Fruit fly (Drosophila melanogaster) whole organism, embryonic: ENCODE measurements around the gene Dhpr.

ENCODE experiments used
- Abd-B ChIP-seq: fragments of 200-800 bp; sonication (Bioruptor generic); optimal IDR thresholded peaks from 2 replicates; lab custom pipeline; 2018; ENCODE audit warnings: missing biosample characterization, mild to moderate bottlenecking, missing genetic modification characterization, moderate library complexity
- Aef1 ChIP-seq: fragments of 200-800 bp; sonication (Bioruptor generic); IDR thresholded peaks from 3 replicates; pipeline ENCODE4 v1.3.6; 2022; ENCODE audit warnings: missing biosample characterization, missing genetic modification characterization
- Asciz ChIP-seq: fragments of 200-800 bp; sonication (Bioruptor generic); optimal IDR thresholded peaks from 2 replicates; lab custom pipeline; 2017; ENCODE audit warnings: missing biosample characterization, mild to moderate bottlenecking, missing genetic modification characterization, missing genetic modification reagents
- Atf6 ChIP-seq: fragments of 200-800 bp; sonication (Bioruptor generic); IDR thresholded peaks from 2 replicates; pipeline ENCODE4 v1.3.6; 2022; ENCODE audit warnings: missing biosample characterization, missing genetic modification characterization
- Blimp-1 ChIP-seq: fragments of 200-800 bp; sonication (Bioruptor generic); optimal IDR thresholded peaks from 3 replicates; lab custom pipeline; 2018; ENCODE audit warnings: missing biosample characterization, missing genetic modification characterization, mild to moderate bottlenecking, moderate library complexity, missing genetic modification reagents
- CG10274 ChIP-seq: fragments of 200-800 bp; sonication (Bioruptor generic); optimal IDR thresholded peaks from 3 replicates; lab custom pipeline; 2017; ENCODE audit warnings: missing biosample characterization, mild to moderate bottlenecking, missing genetic modification characterization
- CG13775 ChIP-seq: fragments of 200-800 bp; sonication (Bioruptor generic); optimal IDR thresholded peaks from 3 replicates; lab custom pipeline; 2017; ENCODE audit warnings: missing biosample characterization, mild to moderate bottlenecking, missing genetic modification characterization
- CG14441 ChIP-seq: fragments of 200-800 bp; sonication (Bioruptor generic); IDR thresholded peaks from 2 replicates; pipeline ENCODE4 v1.3.6; 2022; ENCODE audit warnings: missing biosample characterization, missing genetic modification characterization
- CG14710 ChIP-seq: fragments of 200-800 bp; sonication (Bioruptor generic); optimal IDR thresholded peaks from 3 replicates; lab custom pipeline; 2019; ENCODE audit warnings: missing biosample characterization, mild to moderate bottlenecking, missing genetic modification characterization, moderate library complexity
- CG15011 ChIP-seq: fragments of 200-800 bp; sonication (Bioruptor generic); optimal IDR thresholded peaks from 3 replicates; lab custom pipeline; 2018; ENCODE audit warnings: missing biosample characterization, mild to moderate bottlenecking, missing genetic modification characterization
- CG17186 ChIP-seq: fragments of 200-800 bp; sonication (Bioruptor generic); optimal IDR thresholded peaks from 3 replicates; lab custom pipeline; 2017; ENCODE audit warnings: missing biosample characterization, missing genetic modification reagents, missing genetic modification characterization
- CG17912 ChIP-seq: fragments of 200-800 bp; sonication (Bioruptor generic); optimal IDR thresholded peaks from 2 replicates; lab custom pipeline; 2018; ENCODE audit warnings: missing biosample characterization, mild to moderate bottlenecking, missing genetic modification characterization
- CG18011 ChIP-seq: fragments of 200-800 bp; sonication (Bioruptor generic); optimal IDR thresholded peaks from 2 replicates; lab custom pipeline; 2017; ENCODE audit warnings: missing biosample characterization, missing genetic modification characterization, mild to moderate bottlenecking, moderate library complexity, missing genotype
- CG2712 ChIP-seq: fragments of 200-800 bp; optimal IDR thresholded peaks from 3 replicates; lab custom pipeline; 2019; ENCODE audit warnings: missing biosample characterization, mild to moderate bottlenecking, missing genetic modification characterization, moderate library complexity
- CG30020 ChIP-seq: fragments of 200-800 bp; optimal IDR thresholded peaks from 2 replicates; lab custom pipeline; 2019; ENCODE audit warnings: missing biosample characterization, mild to moderate bottlenecking, missing genetic modification characterization, moderate library complexity
- CG30403 ChIP-seq: fragments of 200-800 bp; sonication (Bioruptor generic); optimal IDR thresholded peaks from 3 replicates; lab custom pipeline; 2016; ENCODE audit warnings: missing biosample characterization, missing genetic modification characterization
- CG30431 ChIP-seq: fragments of 200-800 bp; sonication (Bioruptor generic); optimal IDR thresholded peaks from 2 replicates; lab custom pipeline; 2017; ENCODE audit warnings: missing biosample characterization, missing genetic modification characterization
- CG34376 ChIP-seq: fragments of 200-800 bp; sonication (Bioruptor generic); optimal IDR thresholded peaks from 2 replicates; lab custom pipeline; 2018; ENCODE audit warnings: missing biosample characterization, mild to moderate bottlenecking, missing genetic modification characterization
- CG43689 ChIP-seq: fragments of 200-800 bp; sonication (Bioruptor generic); IDR thresholded peaks from 2 replicates; pipeline ENCODE4 v1.3.6; 2022; ENCODE audit warnings: missing biosample characterization, missing genetic modification characterization
- CG7839 ChIP-seq: fragments of 200-800 bp; sonication (Bioruptor generic); optimal IDR thresholded peaks from 3 replicates; lab custom pipeline; 2018; ENCODE audit warnings: missing biosample characterization, mild to moderate bottlenecking, missing genetic modification characterization, moderate library complexity
- CG7928 ChIP-seq: fragments of 200-800 bp; sonication (Bioruptor generic); optimal IDR thresholded peaks from 2 replicates; lab custom pipeline; 2017; ENCODE audit warnings: missing biosample characterization, mild to moderate bottlenecking, missing genetic modification characterization
- D19B ChIP-seq: fragments of 200-800 bp; sonication (Bioruptor generic); optimal IDR thresholded peaks from 2 replicates; lab custom pipeline; 2017; ENCODE audit warnings: missing biosample characterization, mild to moderate bottlenecking, missing genetic modification characterization
- Gug ChIP-seq: fragments of 200-800 bp; sonication (Bioruptor generic); IDR thresholded peaks from 4 replicates; pipeline ENCODE4 v1.3.6; 2022; ENCODE audit warnings: missing biosample characterization, missing genetic modification characterization
- Hmr ChIP-seq: fragments of 200-800 bp; sonication (Bioruptor generic); optimal IDR thresholded peaks from 3 replicates; lab custom pipeline; 2017; ENCODE audit warnings: mild to moderate bottlenecking, missing biosample characterization, missing genetic modification reagents, missing genetic modification characterization
- Meics ChIP-seq: fragments of 200-800 bp; sonication (Bioruptor generic); optimal IDR thresholded peaks from 2 replicates; lab custom pipeline; 2017; ENCODE audit warnings: missing biosample characterization, mild to moderate bottlenecking, missing genetic modification characterization
- Myb ChIP-seq: fragments of 200-800 bp; sonication (Bioruptor generic); optimal IDR thresholded peaks from 2 replicates; lab custom pipeline; 2016; ENCODE audit warnings: missing biosample characterization, missing genetic modification characterization
- Xbp1 ChIP-seq: fragments of 200-800 bp; sonication (Bioruptor generic); optimal IDR thresholded peaks from 3 replicates; lab custom pipeline; 2016; ENCODE audit warnings: missing biosample characterization, mild to moderate bottlenecking, missing genetic modification characterization
- Xrp1 ChIP-seq: fragments of 200-800 bp; sonication (Bioruptor generic); IDR thresholded peaks from 2 replicates; pipeline ENCODE4 v1.3.6; 2022; ENCODE audit warnings: missing biosample characterization, missing genetic modification characterization
- al ChIP-seq: fragments of 200-800 bp; sonication (Bioruptor generic); IDR thresholded peaks from 2 replicates; pipeline ENCODE4 v1.3.6; 2022; ENCODE audit warnings: missing biosample characterization, missing genetic modification characterization
- az2 ChIP-seq: fragments of 200-800 bp; sonication (Bioruptor generic); optimal IDR thresholded peaks from 3 replicates; lab custom pipeline; 2016; ENCODE audit warnings: missing biosample characterization, missing genetic modification characterization
- chif ChIP-seq, 2 experiments: fragments of 200-800 bp; sonication (Bioruptor generic); optimal IDR thresholded peaks; 3 replicates each; lab custom pipeline; 2016; ENCODE audit warnings: missing biosample characterization in 2 of 2, missing genetic modification characterization in 2 of 2
- mam ChIP-seq: fragments of 200-800 bp; sonication (Bioruptor generic); optimal IDR thresholded peaks from 3 replicates; lab custom pipeline; 2016; ENCODE audit warnings: missing biosample characterization, missing genetic modification characterization
- nmo ChIP-seq: fragments of 200-800 bp; sonication (Bioruptor generic); optimal IDR thresholded peaks from 2 replicates; lab custom pipeline; 2018; ENCODE audit warnings: missing biosample characterization, mild to moderate bottlenecking, missing genetic modification characterization, moderate library complexity
- odd ChIP-seq: fragments of 200-800 bp; sonication (Bioruptor generic); optimal IDR thresholded peaks from 2 replicates; lab custom pipeline; 2017; ENCODE audit warnings: missing biosample characterization, mild to moderate bottlenecking, missing genetic modification characterization
- org-1 ChIP-seq: fragments of 200-800 bp; sonication (Bioruptor generic); optimal IDR thresholded peaks from 2 replicates; lab custom pipeline; 2017; ENCODE audit warnings: missing biosample characterization, missing genetic modification characterization
- pfk ChIP-seq: fragments of 200-800 bp; sonication (Bioruptor generic); optimal IDR thresholded peaks from 2 replicates; lab custom pipeline; 2018; ENCODE audit warnings: missing biosample characterization, mild to moderate bottlenecking, missing genetic modification characterization, moderate library complexity
- pros ChIP-seq: fragments of 200-800 bp; sonication (Bioruptor generic); optimal IDR thresholded peaks from 3 replicates; lab custom pipeline; 2019; ENCODE audit warnings: missing biosample characterization, mild to moderate bottlenecking, missing genetic modification characterization, moderate library complexity
- pzg ChIP-seq: fragments of 200-800 bp; sonication (Bioruptor generic); optimal IDR thresholded peaks from 3 replicates; lab custom pipeline; 2018; ENCODE audit warnings: missing biosample characterization, mild to moderate bottlenecking, missing genetic modification characterization, moderate library complexity
- sens ChIP-seq: fragments of 200-800 bp; sonication (Bioruptor generic); peaks from one replicate; lab custom pipeline; 2016; ENCODE audit warnings: missing biosample characterization, missing genetic modification characterization
- seq ChIP-seq: fragments of 200-800 bp; sonication (Bioruptor generic); IDR thresholded peaks from 2 replicates; pipeline ENCODE4 v1.3.6; 2022; ENCODE audit warnings: missing biosample characterization, missing genetic modification characterization
- so ChIP-seq: fragments of 200-800 bp; sonication (Bioruptor generic); IDR thresholded peaks from 3 replicates; pipeline ENCODE4 v1.3.6; 2022; ENCODE audit warnings: missing biosample characterization, missing genetic modification characterization
- tgo ChIP-seq: fragments of 200-800 bp; sonication (Bioruptor generic); IDR thresholded peaks from 3 replicates; pipeline ENCODE4 v1.3.6; 2022; ENCODE audit warnings: missing biosample characterization, missing genetic modification characterization
- twi ChIP-seq: fragments of 200-800 bp; optimal IDR thresholded peaks from 2 replicates; lab custom pipeline; 2019; ENCODE audit warnings: missing biosample characterization, mild to moderate bottlenecking, missing genetic modification characterization, moderate library complexity
- vvl ChIP-seq: fragments of 200-800 bp; sonication (Bioruptor generic); IDR thresholded peaks from 2 replicates; pipeline ENCODE4 v1.3.6; 2022; ENCODE audit warnings: missing biosample characterization, missing genetic modification characterization
- yki ChIP-seq: fragments of >200 bp; optimal IDR thresholded peaks from 3 replicates; lab custom pipeline; 2018

Gene Dhpr

DNA sequence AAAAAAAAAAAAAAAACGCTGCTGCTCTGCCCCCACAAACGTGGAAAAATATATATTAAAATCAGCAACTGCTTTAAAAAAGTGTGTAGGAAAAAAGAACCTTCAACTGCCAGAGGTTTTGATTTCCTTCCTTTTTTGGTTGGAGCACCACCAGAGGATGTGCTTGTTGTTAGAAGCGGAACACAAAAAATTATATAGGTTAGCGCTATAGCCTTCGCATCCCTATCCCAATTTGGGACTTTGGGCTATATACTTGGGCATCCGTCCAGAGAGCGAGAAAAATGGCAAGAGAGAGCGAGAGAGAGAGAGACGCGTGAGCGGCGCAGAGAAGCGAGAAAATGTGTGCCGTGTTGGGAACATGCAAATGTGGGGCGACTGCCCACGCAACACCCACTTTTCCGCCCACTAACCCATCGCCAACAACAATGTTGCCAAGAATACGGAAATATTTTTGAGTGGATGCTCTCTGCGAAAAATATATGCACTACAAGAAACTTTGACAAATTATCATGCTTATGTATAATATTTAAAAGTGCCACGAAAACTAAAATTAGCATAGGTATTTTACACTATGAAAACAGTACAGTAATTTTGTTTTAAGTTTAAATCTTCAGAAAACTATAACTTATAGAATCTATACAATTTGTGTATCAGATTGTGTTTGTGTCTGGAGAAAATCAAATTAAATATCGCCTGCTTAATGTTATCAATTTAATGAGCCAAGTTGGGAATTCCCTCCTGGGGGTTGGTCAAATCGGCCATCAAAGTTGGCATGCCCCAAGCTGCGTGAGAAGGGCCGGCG is 7.3 kb upstream of the Dhpr start (continued):
- TF ChIP-seq CG7928 (no peak), tgo (GFP tag; lab: Robert Waterston, UW) (peak; percentile 46; the same call in 2 of the 3 replicates), Myb (GFP tag; lab: Kevin White, UChicago) (peak; percentile 32), CG15011 (GFP tag; lab: Kevin White, UChicago) (peak; percentile 44), CG43689 (GFP tag; lab: Robert Waterston, UW) (no peak), Asciz (GFP tag; lab: Kevin White, UChicago) (no peak), D19B (GFP tag; lab: Kevin White, UChicago) (peak; percentile 54), odd (GFP tag; lab: Kevin White, UChicago) (peak; percentile 24), CG18011 (GFP tag; lab: Kevin White, UChicago) (peak; percentile 18), vvl (GFP tag; lab: Robert Waterston, UW) (peak; percentile 33; the same call in 1 of the 2 replicates), pfk (GFP tag; lab: Kevin White, UChicago) (no peak), Hmr (GFP tag; lab: Kevin White, UChicago) (peak; percentile 78), CG34376 (peak; percentile 40), Atf6 (0 out of 2 replicates have a peak, but pooled peaks have one; percentile 39), Abd-B (peak; percentile 50), az2 (GFP tag; lab: Kevin White, UChicago) (peak; percentile 20), CG7839 (tag; lab: Kevin White, UChicago) (peak; percentile 83), org-1 (peak; percentile 59), yki (lab: Kevin White, UChicago) (peak; percentile 44), CG13775 (peak; percentile 37), Xrp1 (GFP tag; lab: Robert Waterston, UW) (peak; percentile 48; the same call in 1 of the 2 replicates), al (GFP tag; lab: Robert Waterston, UW) (no peak), CG30403 (GFP tag; lab: Kevin White, UChicago) (peak; percentile 64), so (GFP tag; lab: Robert Waterston, UW) (no peak), chif (GFP tag; optimal IDR thresholded peaks at IDR 0.05; lab: Kevin White, UChicago) (peak in 1 of 2 experiments; percentile 1), CG10274 (GFP tag; lab: Kevin White, UChicago) (peak; percentile 37), CG14710 (tag; lab: Kevin White, UChicago) (no peak), CG30431 (GFP tag; lab: Kevin White, UChicago) (no peak), pros (GFP tag; lab: Kevin White, UChicago) (no peak), Gug (GFP tag; lab: Robert Waterston, UW) (peak; percentile 44; the same call in 2 of the 4 replicates), seq (GFP tag; lab: Robert Waterston, UW) (0 out of 2 replicates have a peak, but pooled peaks have one; percentile 7), Xbp1 (GFP tag; lab: Kevin White, UChicago) (peak; percentile 29), CG30020 (tag; lab: Kevin White, UChicago) (no peak), CG14441 (GFP tag; lab: Robert Waterston, UW) (peak; percentile 49), CG17186 (no peak), nmo (peak; percentile 27), Meics (GFP tag; lab: Kevin White, UChicago) (peak; percentile 74), sens (GFP tag; lab: Kevin White, UChicago) (peak; percentile 89), pzg (GFP tag; lab: Kevin White, UChicago) (no peak), Blimp-1 (GFP tag; lab: Kevin White, UChicago) (peak; percentile 8), twi (no peak), mam (GFP tag; lab: Kevin White, UChicago) (peak; percentile 67), Aef1 (GFP tag; lab: Robert Waterston, UW) (0 out of 3 replicates have a peak, but pooled peaks have one; percentile 22), CG2712 (tag; lab: Kevin White, UChicago) (peak; percentile 60), CG17912 (GFP tag; lab: Kevin White, UChicago) (no peak)
